Worm (Caenorhabditis elegans) whole organism, young adult: ENCODE measurements around the gene D1044.4.

Source experiments
- B0336.3 ChIP-seq: fragments of 200-800 bp; sonication (Bioruptor generic); IDR thresholded peaks from 2 replicates; pipeline ENCODE4 v1.3.6; 2022; ENCODE audit warnings: missing genetic modification characterization, missing compliant biosample characterization
- F23B12.7 ChIP-seq: sonication (generic microtip); optimal IDR thresholded peaks from 2 replicates; lab custom pipeline; 2017; ENCODE audit warnings: missing genetic modification characterization, mild to moderate bottlenecking, missing compliant biosample characterization, antibody characterized with exemption, moderate library complexity; ENCODE audit not compliant: insufficient read depth
- F55B11.4 ChIP-seq: sonication (generic microtip); optimal IDR thresholded peaks from 2 replicates; lab custom pipeline; 2016; ENCODE audit warnings: missing compliant biosample characterization, missing genetic modification characterization, borderline replicate concordance; ENCODE audit not compliant: insufficient read depth
- T26A5.8 ChIP-seq: sonication (generic microtip); optimal IDR thresholded peaks from 2 replicates; lab custom pipeline; 2016; ENCODE audit warnings: missing genetic modification characterization, missing compliant biosample characterization
- Y53G8AR.9 ChIP-seq: fragments of 200-800 bp; sonication (Bioruptor generic); conservative IDR thresholded peaks from 2 replicates; pipeline ENCODE4 v1.3.6; 2022; ENCODE audit warnings: missing genetic modification reagents, missing genetic modification characterization, missing compliant biosample characterization
- Y95B8A.8 ChIP-seq: fragments of 200-800 bp; sonication (Bioruptor generic); IDR thresholded peaks from 2 replicates; pipeline ENCODE4 v1.3.6; 2022; ENCODE audit warnings: missing genetic modification reagents, missing genetic modification characterization, missing compliant biosample characterization
- atf-7 ChIP-seq: sonication (generic microtip); optimal IDR thresholded peaks from 2 replicates; lab custom pipeline; 2017; ENCODE audit warnings: mild to moderate bottlenecking, missing genetic modification characterization, missing compliant biosample characterization
- attf-5 ChIP-seq: fragments of 200-800 bp; sonication (Bioruptor generic); optimal IDR thresholded peaks from 2 replicates; lab custom pipeline; 2018; ENCODE audit warnings: mild to moderate bottlenecking, missing genetic modification characterization, missing compliant biosample characterization
- cebp-1 ChIP-seq, 2 experiments: fragments of 200-800 bp in 1 of 2; sonication (Bioruptor generic) in 1 of 2; sonication (generic microtip) in 1 of 2; IDR thresholded peaks in 1 of 2; optimal IDR thresholded peaks in 1 of 2; 2 replicates each; pipeline versions ENCODE4 v1.3.6 to Lab custom; 2017 to 2022; ENCODE audit warnings: missing compliant biosample characterization in 2 of 2, missing genetic modification characterization in 2 of 2, mild to moderate bottlenecking in 1 of 2, missing genetic modification reagents in 1 of 2, moderate library complexity in 1 of 2
- cebp-2 ChIP-seq: fragments of 200-800 bp; sonication (Bioruptor generic); IDR thresholded peaks from 2 replicates; pipeline ENCODE4 v1.3.6; 2022; ENCODE audit warnings: missing genetic modification characterization, missing compliant biosample characterization
- ceh-27 ChIP-seq: fragments of 200-800 bp; sonication (Bioruptor generic); optimal IDR thresholded peaks from 2 replicates; lab custom pipeline; 2018; ENCODE audit warnings: mild to moderate bottlenecking, missing genetic modification characterization, moderate library complexity, missing compliant biosample characterization
- dox-1 ChIP-seq: fragments of 200-800 bp; sonication (Bioruptor generic); IDR thresholded peaks from 2 replicates; pipeline ENCODE4 v1.3.6; 2022; ENCODE audit warnings: missing genetic modification reagents, missing genetic modification characterization, missing compliant biosample characterization
- egl-18 ChIP-seq: fragments of 200-800 bp; sonication (Bioruptor generic); IDR thresholded peaks from 2 replicates; pipeline ENCODE4 v1.3.6; 2022; ENCODE audit warnings: missing genetic modification reagents, missing genetic modification characterization, missing compliant biosample characterization
- ets-4 ChIP-seq: fragments of 200-800 bp; sonication (Bioruptor generic); optimal IDR thresholded peaks from 2 replicates; lab custom pipeline; 2018; ENCODE audit warnings: mild to moderate bottlenecking, missing genetic modification characterization, missing compliant biosample characterization
- fkh-3 ChIP-seq: sonication (generic microtip); optimal IDR thresholded peaks from 2 replicates; lab custom pipeline; 2016; ENCODE audit warnings: mild to moderate bottlenecking, missing genetic modification characterization, missing compliant biosample characterization
- hlh-26 ChIP-seq: fragments of 200-800 bp; sonication (Bioruptor generic); conservative IDR thresholded peaks from 2 replicates; pipeline ENCODE4 v1.3.6; 2022; ENCODE audit warnings: missing genetic modification reagents, missing genetic modification characterization, missing compliant biosample characterization
- let-526 ChIP-seq: fragments of 200-800 bp; sonication (Bioruptor generic); IDR thresholded peaks from 2 replicates; pipeline ENCODE4 v1.3.6; 2022; ENCODE audit warnings: missing genetic modification reagents, missing genetic modification characterization, missing compliant biosample characterization
- let-607 ChIP-seq, 2 experiments: fragments of 200-800 bp in 1 of 2; sonication (Bioruptor generic) in 1 of 2; sonication (generic microtip) in 1 of 2; optimal IDR thresholded peaks; 2 replicates each; lab custom pipeline; 2016 to 2018; ENCODE audit warnings: mild to moderate bottlenecking in 2 of 2, missing compliant biosample characterization in 2 of 2, missing genetic modification characterization in 2 of 2, moderate library complexity in 2 of 2, missing genotype in 1 of 2
- lin-40 ChIP-seq: sonication (generic microtip); optimal IDR thresholded peaks from 2 replicates; lab custom pipeline; 2016; ENCODE audit warnings: missing genetic modification characterization, mild to moderate bottlenecking, missing compliant biosample characterization, missing genotype, missing genetic modification reagents
- lin-54 ChIP-seq: fragments of 200-800 bp; sonication (Bioruptor generic); optimal IDR thresholded peaks from 2 replicates; lab custom pipeline; 2018; ENCODE audit warnings: mild to moderate bottlenecking, missing genetic modification characterization, missing compliant biosample characterization
- lir-1 ChIP-seq: fragments of 200-800 bp; sonication (Bioruptor generic); conservative IDR thresholded peaks from 2 replicates; pipeline ENCODE4 v1.3.6; 2022; ENCODE audit warnings: missing genetic modification reagents, missing genetic modification characterization, missing compliant biosample characterization
- madf-10 ChIP-seq: sonication (generic microtip); optimal IDR thresholded peaks from 2 replicates; lab custom pipeline; 2016; ENCODE audit warnings: mild to moderate bottlenecking, missing genetic modification characterization, missing compliant biosample characterization
- madf-6 ChIP-seq: fragments of 200-800 bp; sonication (Bioruptor generic); IDR thresholded peaks from 2 replicates; pipeline ENCODE4 v1.3.6; 2022; ENCODE audit warnings: missing genetic modification reagents, missing genetic modification characterization, missing compliant biosample characterization
- mcd-1 ChIP-seq: fragments of 200-800 bp; sonication (Bioruptor generic); IDR thresholded peaks from 2 replicates; pipeline ENCODE4 v1.3.6; 2022; ENCODE audit warnings: missing genetic modification reagents, missing genetic modification characterization, missing compliant biosample characterization
- nfyb-1 ChIP-seq: fragments of 200-800 bp; sonication (Bioruptor generic); IDR thresholded peaks from 2 replicates; pipeline ENCODE4 v1.3.6; 2022; ENCODE audit warnings: missing genetic modification reagents, missing genetic modification characterization, missing compliant biosample characterization
- nhr-27 ChIP-seq: fragments of 200-800 bp; sonication (Bioruptor generic); optimal IDR thresholded peaks from 2 replicates; lab custom pipeline; 2018; ENCODE audit warnings: mild to moderate bottlenecking, missing genetic modification characterization, moderate library complexity, missing compliant biosample characterization
- nhr-80 ChIP-seq: sonication (generic microtip); optimal IDR thresholded peaks from 2 replicates; lab custom pipeline; 2016; ENCODE audit warnings: missing genetic modification characterization, missing compliant biosample characterization
- nhr-90 ChIP-seq: sonication (generic microtip); optimal IDR thresholded peaks from 2 replicates; lab custom pipeline; 2016; ENCODE audit warnings: missing genotype, mild to moderate bottlenecking, missing genetic modification characterization, missing compliant biosample characterization
- pha-4 ChIP-seq: fragments of 150-350 bp; sonication (generic microtip); optimal IDR thresholded peaks from 2 replicates; lab custom pipeline; 2014; ENCODE audit warnings: missing biosample characterization, missing genetic modification reagents, missing genetic modification characterization
- repo-1 ChIP-seq: sonication (generic microtip); optimal IDR thresholded peaks from 2 replicates; lab custom pipeline; 2017; ENCODE audit warnings: mild to moderate bottlenecking, missing genetic modification characterization, missing compliant biosample characterization
- tbp1 ChIP-seq: fragments of 200-800 bp; sonication (Bioruptor generic); optimal IDR thresholded peaks from 2 replicates; lab custom pipeline; 2018; ENCODE audit warnings: mild to moderate bottlenecking, missing genetic modification characterization, missing compliant biosample characterization
- tlf-1 ChIP-seq: fragments of 200-800 bp; sonication (Bioruptor generic); optimal IDR thresholded peaks from 2 replicates; lab custom pipeline; 2018; ENCODE audit warnings: mild to moderate bottlenecking, missing genetic modification characterization, missing compliant biosample characterization
- unc-62 ChIP-seq: fragments of 150-350 bp; optimal IDR thresholded peaks from 2 replicates; lab custom pipeline; 2014; ENCODE audit warnings: missing biosample characterization, missing genetic modification reagents, missing genetic modification characterization
- ztf-18 ChIP-seq: sonication (generic microtip); optimal IDR thresholded peaks from 2 replicates; lab custom pipeline; 2016; ENCODE audit warnings: missing genotype, mild to moderate bottlenecking, missing genetic modification characterization, missing compliant biosample characterization
- ztf-22 ChIP-seq: fragments of 200-800 bp; sonication (Bioruptor generic); optimal IDR thresholded peaks from 2 replicates; lab custom pipeline; 2018; ENCODE audit warnings: mild to moderate bottlenecking, missing genetic modification characterization, moderate library complexity, missing compliant biosample characterization

The D1044.4 gene

ce11 chrIII:5554884-5555500, 33.2 kb upstream of the D1044.4 start, which contains the start of the genes nmad-1 and hach-1 (continued):
- TF ChIP-seq hlh-26 (no peak), egl-18 (GFP tag; lab: Robert Waterston, UW) (no peak), dox-1 (GFP tag; lab: Robert Waterston, UW) (peak; percentile 85)

- peak; percentile 13 for TF ChIP-seq tbp1 (GFP tag; lab: Kevin White, UChicago)
- peak; percentile 79 for TF ChIP-seq nfyb-1 (GFP tag; lab: Robert Waterston, UW)
- TF ChIP-seq F55B11.4 (tag; lab: Kevin White, UChicago) = no peak
- peak; percentile 54 for TF ChIP-seq B0336.3 (GFP tag; lab: Robert Waterston, UW)
- peak; percentile 11; the same call in 1 of the 2 replicates for TF ChIP-seq madf-6 (GFP tag; lab: Robert Waterston, UW)
- TF ChIP-seq nhr-90 (tag; lab: Kevin White, UChicago) = peak; percentile 53
- peak; percentile 2 for TF ChIP-seq ets-4 (GFP tag; lab: Kevin White, UChicago)
- TF ChIP-seq pha-4 (tag; lab: Kevin White, UChicago) = peak; percentile 76
- TF ChIP-seq let-526 (GFP tag; lab: Robert Waterston, UW) = 0 out of 2 replicates have a peak, but pooled peaks have one; percentile 48
- peak; percentile 23; the same call in 1 of the 2 replicates for TF ChIP-seq mcd-1 (GFP tag; lab: Robert Waterston, UW)
- 0 out of 2 replicates have a peak, but pooled peaks have one; percentile 53 for TF ChIP-seq Y95B8A.8
- no peak for TF ChIP-seq cebp-2 (GFP tag; lab: Robert Waterston, UW)
- TF ChIP-seq lir-1 = 0 out of 2 replicates have a peak, but pooled peaks have one; percentile 10
- no peak for TF ChIP-seq T26A5.8
- peak; percentile 26 for TF ChIP-seq lin-40 (tag; lab: Kevin White, UChicago)
- TF ChIP-seq nhr-80 (tag; lab: Kevin White, UChicago) = peak; percentile 78
- TF ChIP-seq tlf-1 (GFP tag; lab: Kevin White, UChicago) = peak; percentile 48
- peak; percentile 17 for TF ChIP-seq madf-10 (tag; lab: Kevin White, UChicago)
- TF ChIP-seq ztf-18 (tag; lab: Kevin White, UChicago) = no peak
- TF ChIP-seq lin-54 = peak; percentile 30
- no peak for TF ChIP-seq ceh-27 (GFP tag; lab: Kevin White, UChicago)
- peak; percentile 90 for TF ChIP-seq unc-62 (GFP tag; lab: Kevin White, UChicago)
- TF ChIP-seq cebp-1 (GFP tag; IDR thresholded peaks at IDR 0.05; lab: Robert Waterston, UW) = 0 out of 2 replicates have a peak, but pooled peaks have one; percentile 17
- TF ChIP-seq cebp-1 (tag; optimal IDR thresholded peaks at IDR 0.05; lab: Kevin White, UChicago) = peak; percentile 64
- no peak for TF ChIP-seq fkh-3 (tag; lab: Kevin White, UChicago)
- peak; percentile 64 for TF ChIP-seq atf-7 (tag; lab: Kevin White, UChicago)
- peak; percentile 19 for TF ChIP-seq repo-1 (tag; lab: Kevin White, UChicago)
- TF ChIP-seq attf-5 (GFP tag; lab: Kevin White, UChicago) = peak; percentile 45
- peak; percentile 44 for TF ChIP-seq ztf-22 (GFP tag; lab: Kevin White, UChicago)
- peak; percentile 55; the same call in 1 of the 2 replicates for TF ChIP-seq Y53G8AR.9
- no peak for TF ChIP-seq nhr-27 (tag; lab: Kevin White, UChicago)
- TF ChIP-seq F23B12.7 (tag; lab: Kevin White, UChicago) = peak; percentile 20
- peak; percentile 13 to 83 for TF ChIP-seq let-607 (tag; optimal IDR thresholded peaks at IDR 0.05; lab: Kevin White, UChicago)
These were observed 31.3 kb upstream of the D1044.4 start for ce11 chrIII:5553098-5553497.
